Worm (Caenorhabditis elegans): Measurements from ENCODE around the gene Y40A1A.3.

DNA sequence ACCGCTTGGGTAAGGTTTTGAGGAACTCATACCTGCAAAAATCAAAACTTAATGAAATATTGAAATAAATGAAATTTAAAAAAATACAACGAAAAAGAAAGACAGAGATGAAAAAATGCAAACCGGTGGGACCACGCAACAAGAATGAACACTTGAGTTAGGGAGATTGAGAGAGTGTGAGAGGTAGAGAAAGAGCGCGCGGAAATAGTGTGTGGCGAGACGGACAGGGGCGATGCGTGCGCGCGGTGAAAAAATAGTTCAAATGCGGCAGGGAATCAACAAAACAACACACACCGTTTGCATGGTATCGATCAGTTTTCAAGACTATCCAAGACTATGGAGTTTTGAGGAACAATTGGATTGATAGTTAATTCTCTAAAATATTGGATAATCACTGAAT is 8.3 kb downstream of the Y40A1A.3 start, which contains the start of gene meg-3:
- TF ChIP-seq dpl-1 (GFP tag; optimal IDR thresholded peaks at IDR 0.05): no peak
- no peak for TF ChIP-seq unc-39 (tag; optimal IDR thresholded peaks at IDR 0.05)
- TF ChIP-seq nhr-28 (tag; optimal IDR thresholded peaks at IDR 0.05): no peak
- TF ChIP-seq ztf-7 (tag; optimal IDR thresholded peaks at IDR 0.05): no peak
- TF ChIP-seq R02D3.7 (tag; optimal IDR thresholded peaks at IDR 0.05): no peak
- no peak for TF ChIP-seq nhr-237 (tag; optimal IDR thresholded peaks at IDR 0.05)
- TF ChIP-seq nhr-25 (tag; optimal IDR thresholded peaks at IDR 0.05; ENCODE audit: borderline replicate concordance, insufficient read depth): no peak
- no peak for TF ChIP-seq unc-62 (GFP tag; optimal IDR thresholded peaks at IDR 0.05 in 1 of 2)
- TF ChIP-seq unc-62 (tag; optimal IDR thresholded peaks at IDR 0.05): no peak
- TF ChIP-seq cey-2 (tag; optimal IDR thresholded peaks at IDR 0.05; ENCODE audit: borderline replicate concordance, insufficient read depth): no peak
- no peak for TF ChIP-seq F10B5.3 (tag; optimal IDR thresholded peaks at IDR 0.05)
- no peak for TF ChIP-seq mep-1 (tag; optimal IDR thresholded peaks at IDR 0.05)
